Fruit fly (Drosophila melanogaster) whole organism, embryonic: ENCODE data around the gene RpL13.

Experiments used
- CG10565 ChIP-seq: fragments of 200-800 bp; sonication (Bioruptor generic); optimal IDR thresholded peaks from 3 replicates; lab custom pipeline; 2016; ENCODE audit warnings: missing biosample characterization, mild to moderate bottlenecking, missing genetic modification characterization
- CG11398 ChIP-seq: fragments of 200-800 bp; sonication (Bioruptor generic); optimal IDR thresholded peaks from 2 replicates; lab custom pipeline; 2016; ENCODE audit warnings: missing biosample characterization, missing genetic modification characterization
- CG11723 ChIP-seq: fragments of 200-800 bp; sonication (Bioruptor generic); optimal IDR thresholded peaks from 2 replicates; lab custom pipeline; 2017; ENCODE audit warnings: missing biosample characterization, mild to moderate bottlenecking, missing genetic modification characterization
- CG12942 ChIP-seq: fragments of 200-800 bp; sonication (Bioruptor generic); optimal IDR thresholded peaks from 3 replicates; lab custom pipeline; 2016; ENCODE audit warnings: missing biosample characterization, missing genetic modification characterization
- CG13424 ChIP-seq: fragments of 200-800 bp; sonication (Bioruptor generic); optimal IDR thresholded peaks from 2 replicates; lab custom pipeline; 2019; ENCODE audit warnings: missing biosample characterization, mild to moderate bottlenecking, missing genetic modification characterization, moderate library complexity
- CG16813 ChIP-seq: fragments of 200-800 bp; sonication (Bioruptor generic); IDR thresholded peaks from 3 replicates; pipeline ENCODE4 v1.3.6; 2022; ENCODE audit warnings: missing biosample characterization, missing genetic modification characterization; ENCODE audit not compliant: partially characterized antibody
- CG17359 ChIP-seq: fragments of 200-800 bp; sonication (Bioruptor generic); optimal IDR thresholded peaks from 3 replicates; lab custom pipeline; 2018; ENCODE audit warnings: missing biosample characterization, mild to moderate bottlenecking, missing genetic modification characterization, moderate library complexity
- CG17385 ChIP-seq: fragments of 200-800 bp; sonication (Bioruptor generic); optimal IDR thresholded peaks from 3 replicates; lab custom pipeline; 2018; ENCODE audit warnings: missing biosample characterization, mild to moderate bottlenecking, missing genetic modification characterization
- CG17912 ChIP-seq: fragments of 200-800 bp; sonication (Bioruptor generic); optimal IDR thresholded peaks from 2 replicates; lab custom pipeline; 2018; ENCODE audit warnings: missing biosample characterization, mild to moderate bottlenecking, missing genetic modification characterization
- CG30403 ChIP-seq: fragments of 200-800 bp; sonication (Bioruptor generic); optimal IDR thresholded peaks from 3 replicates; lab custom pipeline; 2016; ENCODE audit warnings: missing biosample characterization, missing genetic modification characterization
- CG3163 ChIP-seq: fragments of 200-800 bp; sonication (Bioruptor generic); optimal IDR thresholded peaks from 3 replicates; lab custom pipeline; 2016; ENCODE audit warnings: missing biosample characterization, missing genetic modification characterization
- CG32772 ChIP-seq: fragments of 200-800 bp; sonication (Bioruptor generic); IDR thresholded peaks from 2 replicates; pipeline ENCODE4 v1.3.6; 2022; ENCODE audit warnings: missing biosample characterization, missing genetic modification characterization
- CG3847 ChIP-seq: fragments of 200-800 bp; sonication (Bioruptor generic); IDR thresholded peaks from 2 replicates; pipeline ENCODE4 v1.3.6; 2022; ENCODE audit warnings: missing biosample characterization, missing genetic modification characterization
- CG3995 ChIP-seq: fragments of 200-800 bp; sonication (Bioruptor generic); optimal IDR thresholded peaks from 3 replicates; lab custom pipeline; 2016; ENCODE audit warnings: missing biosample characterization, missing genetic modification characterization
- CG4404 ChIP-seq: fragments of 200-800 bp; sonication (Bioruptor generic); IDR thresholded peaks from 2 replicates; pipeline ENCODE4 v1.3.6; 2022; ENCODE audit warnings: missing biosample characterization, missing genetic modification characterization
- CG4424 ChIP-seq: fragments of 200-800 bp; sonication (Bioruptor generic); optimal IDR thresholded peaks from 3 replicates; lab custom pipeline; 2016; ENCODE audit warnings: missing biosample characterization, missing genetic modification characterization
- CG6854 ChIP-seq: fragments of 200-800 bp; sonication (Bioruptor generic); optimal IDR thresholded peaks from 3 replicates; lab custom pipeline; 2017; ENCODE audit warnings: missing biosample characterization, mild to moderate bottlenecking, missing genetic modification characterization
- D19A ChIP-seq: fragments of 200-800 bp; optimal IDR thresholded peaks from 3 replicates; lab custom pipeline; 2019; ENCODE audit warnings: missing biosample characterization, mild to moderate bottlenecking, missing genetic modification characterization, moderate library complexity
- Deaf1 ChIP-seq: fragments of 200-800 bp; optimal IDR thresholded peaks from 3 replicates; lab custom pipeline; 2019; ENCODE audit warnings: missing biosample characterization, mild to moderate bottlenecking, missing genetic modification characterization, moderate library complexity
- Dip2 ChIP-seq: fragments of 200-800 bp; sonication (Bioruptor generic); IDR thresholded peaks from 2 replicates; pipeline ENCODE4 v1.3.6; 2022; ENCODE audit warnings: missing biosample characterization, missing genetic modification characterization
- Dip3 ChIP-seq: fragments of 200-800 bp; sonication (Bioruptor generic); optimal IDR thresholded peaks from 3 replicates; lab custom pipeline; 2016; ENCODE audit warnings: missing biosample characterization, missing genetic modification characterization
- Dll ChIP-seq: fragments of 200-800 bp; sonication (Bioruptor generic); IDR thresholded peaks from 4 replicates; pipeline ENCODE4 v1.3.6; 2022; ENCODE audit warnings: missing biosample characterization, missing genetic modification characterization; ENCODE audit not compliant: partially characterized antibody
- Drgx ChIP-seq: fragments of 200-800 bp; sonication (Bioruptor generic); IDR thresholded peaks from 2 replicates; pipeline ENCODE4 v1.3.6; 2022; ENCODE audit warnings: missing biosample characterization, missing genetic modification characterization
- Gsc ChIP-seq: fragments of 200-800 bp; sonication (Bioruptor generic); IDR thresholded peaks from 2 replicates; pipeline ENCODE4 v1.3.6; 2022; ENCODE audit warnings: missing biosample characterization, missing genetic modification characterization
- Hey ChIP-seq: fragments of 200-800 bp; sonication (Bioruptor generic); optimal IDR thresholded peaks from 3 replicates; lab custom pipeline; 2018; ENCODE audit warnings: missing biosample characterization, mild to moderate bottlenecking, missing genetic modification characterization
- HmgD ChIP-seq: fragments of 200-800 bp; sonication (Bioruptor generic); optimal IDR thresholded peaks from 3 replicates; lab custom pipeline; 2016; ENCODE audit warnings: missing biosample characterization, missing genetic modification characterization
- MTF-1 ChIP-seq: fragments of 200-800 bp; sonication (Bioruptor generic); optimal IDR thresholded peaks from 2 replicates; lab custom pipeline; 2018; ENCODE audit warnings: missing biosample characterization, mild to moderate bottlenecking, missing genetic modification characterization, borderline replicate concordance
- NC2β ChIP-seq: fragments of 200-800 bp; sonication (Bioruptor generic); optimal IDR thresholded peaks from 2 replicates; lab custom pipeline; 2016; ENCODE audit warnings: missing biosample characterization, missing genetic modification characterization
- Nf-YB ChIP-seq: fragments of 200-800 bp; sonication (Bioruptor generic); optimal IDR thresholded peaks from 3 replicates; lab custom pipeline; 2019; ENCODE audit warnings: missing biosample characterization, mild to moderate bottlenecking, missing genetic modification characterization, moderate library complexity
- Six4 ChIP-seq: fragments of 200-800 bp; sonication (Bioruptor generic); optimal IDR thresholded peaks from 2 replicates; lab custom pipeline; 2016; ENCODE audit warnings: missing biosample characterization, missing genetic modification characterization
- Spps ChIP-seq: fragments of 200-800 bp; sonication (Bioruptor generic); optimal IDR thresholded peaks from 2 replicates; lab custom pipeline; 2018; ENCODE audit warnings: missing biosample characterization, mild to moderate bottlenecking, missing genetic modification characterization
- Ssrp ChIP-seq: fragments of 200-800 bp; sonication (Bioruptor generic); optimal IDR thresholded peaks from 2 replicates; lab custom pipeline; 2018; ENCODE audit warnings: missing biosample characterization, mild to moderate bottlenecking, missing genetic modification characterization, moderate library complexity
- Vsx1 ChIP-seq: fragments of 200-800 bp; sonication (Bioruptor generic); optimal IDR thresholded peaks from 2 replicates; lab custom pipeline; 2017; ENCODE audit warnings: missing biosample characterization, mild to moderate bottlenecking, missing genetic modification characterization, missing genetic modification reagents
- bcd ChIP-seq: fragments of 200-800 bp; sonication (Bioruptor generic); optimal IDR thresholded peaks from 2 replicates; lab custom pipeline; 2017; ENCODE audit warnings: missing biosample characterization, mild to moderate bottlenecking, missing genetic modification characterization
- br ChIP-seq: fragments of >200 bp; optimal IDR thresholded peaks from 2 replicates; lab custom pipeline; 2017
- fru ChIP-seq: fragments of >200 bp; optimal IDR thresholded peaks from 2 replicates; lab custom pipeline; 2017
- gro ChIP-seq: fragments of 200-800 bp; sonication (Bioruptor generic); optimal IDR thresholded peaks from 2 replicates; lab custom pipeline; 2016; ENCODE audit warnings: missing biosample characterization, missing genetic modification characterization
- her ChIP-seq: fragments of 200-800 bp; sonication (Bioruptor generic); optimal IDR thresholded peaks from 2 replicates; lab custom pipeline; 2016; ENCODE audit warnings: missing biosample characterization, missing genetic modification characterization
- klu ChIP-seq: fragments of 200-800 bp; sonication (Bioruptor generic); IDR thresholded peaks from 2 replicates; pipeline ENCODE4 v1.3.6; 2022; ENCODE audit warnings: missing biosample characterization, missing genetic modification characterization
- nau ChIP-seq: fragments of 200-800 bp; sonication (Bioruptor generic); optimal IDR thresholded peaks from 3 replicates; lab custom pipeline; 2017; ENCODE audit warnings: missing biosample characterization, mild to moderate bottlenecking, missing genetic modification characterization, missing genetic modification reagents
- oc ChIP-seq: fragments of 200-800 bp; sonication (Bioruptor generic); optimal IDR thresholded peaks from 2 replicates; lab custom pipeline; 2018; ENCODE audit warnings: missing biosample characterization, mild to moderate bottlenecking, missing genetic modification characterization, moderate library complexity
- sc ChIP-seq, 3 experiments: fragments of >200 bp in 2 of 3; fragments of 200-800 bp in 1 of 3; sonication (Bioruptor generic) in 1 of 3; optimal IDR thresholded peaks; 2 replicates in 2 of 3; 3 replicates in 1 of 3; lab custom pipeline; 2017; ENCODE audit warnings: mild to moderate bottlenecking in 1 of 3, missing biosample characterization in 1 of 3, missing genetic modification characterization in 1 of 3, missing genetic modification reagents in 1 of 3
- sd ChIP-seq: fragments of 200-800 bp; sonication (Bioruptor generic); optimal IDR thresholded peaks from 3 replicates; lab custom pipeline; 2018; ENCODE audit warnings: missing biosample characterization, mild to moderate bottlenecking, missing genetic modification characterization, moderate library complexity
- sens ChIP-seq: fragments of 200-800 bp; sonication (Bioruptor generic); peaks from one replicate; lab custom pipeline; 2016; ENCODE audit warnings: missing biosample characterization, missing genetic modification characterization
- seq ChIP-seq: fragments of 200-800 bp; sonication (Bioruptor generic); IDR thresholded peaks from 2 replicates; pipeline ENCODE4 v1.3.6; 2022; ENCODE audit warnings: missing biosample characterization, missing genetic modification characterization
- sna ChIP-seq: fragments of 200-800 bp; sonication (Bioruptor generic); IDR thresholded peaks from 2 replicates; pipeline ENCODE4 v1.3.6; 2022; ENCODE audit warnings: missing biosample characterization, missing genetic modification characterization; ENCODE audit not compliant: partially characterized antibody
- sr ChIP-seq: fragments of 200-800 bp; sonication (Bioruptor generic); IDR thresholded peaks from 3 replicates; pipeline ENCODE4 v1.3.6; 2022; ENCODE audit warnings: missing biosample characterization, missing genetic modification characterization
- tll ChIP-seq, 2 experiments: fragments of 200-800 bp in 1 of 2; fragments of >200 bp in 1 of 2; sonication (Bioruptor generic) in 1 of 2; optimal IDR thresholded peaks; 2 replicates each; lab custom pipeline; 2017 to 2019; ENCODE audit warnings: missing biosample characterization in 2 of 2, missing genetic modification characterization in 2 of 2, mild to moderate bottlenecking in 1 of 2, moderate library complexity in 1 of 2
- wor ChIP-seq: fragments of 200-800 bp; sonication (Bioruptor generic); IDR thresholded peaks from 2 replicates; pipeline ENCODE4 v1.3.6; 2022; ENCODE audit warnings: missing biosample characterization, missing genetic modification characterization

RpL13 gene

DNA sequence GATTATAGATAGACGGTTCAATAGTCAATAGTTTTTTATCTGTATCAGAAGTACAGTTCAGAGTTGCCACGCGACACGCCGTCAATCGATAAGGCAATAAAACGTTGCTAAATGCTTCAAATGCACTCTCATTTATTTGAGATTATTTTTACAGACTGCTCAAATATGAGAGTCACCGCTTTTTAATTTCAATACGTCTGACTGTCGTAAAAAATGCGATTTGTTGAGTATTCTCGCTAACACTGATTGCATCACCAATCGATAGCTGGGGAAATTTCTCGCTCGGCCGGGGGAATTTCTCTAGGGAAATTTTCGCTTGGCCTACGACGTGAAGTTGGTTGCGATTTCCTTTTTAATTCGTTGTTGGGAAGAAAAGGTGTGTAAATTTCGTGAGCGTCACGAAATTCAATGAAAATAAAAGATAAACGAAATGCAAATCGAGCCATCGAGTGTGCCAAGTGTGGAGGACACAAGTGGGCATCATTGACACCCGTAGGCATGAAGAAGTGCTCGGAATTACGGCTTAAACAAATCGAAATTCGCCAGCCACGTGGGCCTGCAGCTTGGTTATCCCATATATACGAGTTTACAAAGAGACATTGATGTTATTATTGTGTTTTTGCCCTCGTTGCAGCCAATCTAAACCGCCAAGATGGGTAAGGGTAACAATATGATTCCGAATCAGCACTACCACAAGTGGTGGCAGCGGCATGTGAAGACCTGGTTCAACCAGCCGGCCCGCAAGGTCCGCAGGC lies at the start of gene RpL13, which contains the start of gene Dref (continued):
- TF ChIP-seq fru (lab: Kevin White, UChicago) (no peak), CG10565 (GFP tag; lab: Kevin White, UChicago) (no peak), Deaf1 (peak; percentile 64), CG3995 (GFP tag; lab: Kevin White, UChicago) (peak; percentile 77), NC2β (GFP tag; lab: Kevin White, UChicago) (peak; percentile 95), sr (GFP tag; lab: Robert Waterston, UW) (peak; percentile 85; the same call in 2 of the 3 replicates), Hey (peak; percentile 90), CG11398 (GFP tag; lab: Kevin White, UChicago) (peak; percentile 89), her (peak; percentile 88), Gsc (GFP tag; lab: Robert Waterston, UW) (no peak), Dll (GFP tag; lab: Robert Waterston, UW) (peak; percentile 88), Spps (tag; lab: Kevin White, UChicago) (peak; percentile 74), klu (GFP tag; lab: Robert Waterston, UW) (peak; percentile 41; the same call in 1 of the 2 replicates), nau (GFP tag; lab: Kevin White, UChicago) (no peak), CG6854 (peak; percentile 94), wor (GFP tag; lab: Robert Waterston, UW) (no peak), Ssrp (tag; lab: Kevin White, UChicago) (peak; percentile 56), CG12942 (peak; percentile 69), CG30403 (GFP tag; lab: Kevin White, UChicago) (peak; percentile 80), CG17385 (GFP tag; lab: Kevin White, UChicago) (peak; percentile 92), CG3847 (GFP tag; lab: Robert Waterston, UW) (peak; percentile 80), CG17912 (GFP tag; lab: Kevin White, UChicago) (peak; percentile 96), CG16813 (GFP tag; lab: Robert Waterston, UW) (peak; percentile 79), CG13424 (tag; lab: Kevin White, UChicago) (peak; percentile 80), bcd (GFP tag; lab: Kevin White, UChicago) (peak; percentile 91), CG4404 (GFP tag; lab: Robert Waterston, UW) (peak; percentile 26; the same call in 1 of the 2 replicates), sens (GFP tag; lab: Kevin White, UChicago) (peak; percentile 97), Dip3 (GFP tag; lab: Kevin White, UChicago) (peak; percentile 80), MTF-1 (GFP tag; lab: Kevin White, UChicago) (peak; percentile 96), CG3163 (peak; percentile 70), Vsx1 (peak; percentile 93), tll (GFP tag; optimal IDR thresholded peaks at IDR 0.05; lab: Kevin White, UChicago) (peak in 1 of 2 experiments; percentile 18), Nf-YB (GFP tag; lab: Kevin White, UChicago) (peak; percentile 74), Dip2 (GFP tag; lab: Robert Waterston, UW) (no peak), D19A (tag; lab: Kevin White, UChicago) (peak; percentile 62), sd (tag; lab: Kevin White, UChicago) (peak; percentile 66), CG32772 (peak; percentile 37; the same call in 1 of the 2 replicates), br (lab: Kevin White, UChicago) (no peak), CG17359 (tag; lab: Kevin White, UChicago) (peak; percentile 85), seq (peak; percentile 77), oc (tag; lab: Kevin White, UChicago) (peak; percentile 60), sna (GFP tag; lab: Robert Waterston, UW) (peak; percentile 86), Six4 (GFP tag; lab: Kevin White, UChicago) (peak; percentile 62), HmgD (peak; percentile 77), sc (optimal IDR thresholded peaks at IDR 0.05; lab: Kevin White, UChicago) (no peak), sc (GFP tag; optimal IDR thresholded peaks at IDR 0.05; lab: Kevin White, UChicago) (peak; percentile 74), CG4424 (GFP tag; lab: Kevin White, UChicago) (peak; percentile 75), Drgx (GFP tag; lab: Robert Waterston, UW) (peak; percentile 38; the same call in 1 of the 2 replicates), CG11723 (peak; percentile 91), gro (GFP tag; lab: Kevin White, UChicago) (peak; percentile 91)
